Worm (Caenorhabditis elegans) whole organism, midembryonic: Measurements from ENCODE around the gene F29C12.6.

Experiments used
- T22C8.4 ChIP-seq: fragments of 200-800 bp; sonication (Bioruptor generic); IDR thresholded peaks from 2 replicates; pipeline ENCODE4 v1.3.6; 2022; ENCODE audit warnings: missing genetic modification characterization, missing compliant biosample characterization
- cog-1 ChIP-seq: sonication (generic microtip); optimal IDR thresholded peaks from 2 replicates; lab custom pipeline; 2016; ENCODE audit warnings: missing genetic modification characterization, missing compliant biosample characterization
- flt-1 ChIP-seq: fragments of 200-800 bp; sonication (Bioruptor generic); IDR thresholded peaks from 2 replicates; pipeline ENCODE4 v1.3.6; 2022; ENCODE audit warnings: missing genetic modification characterization, missing compliant biosample characterization
- ref-1 ChIP-seq: fragments of 200-800 bp; sonication (Bioruptor generic); conservative IDR thresholded peaks from 2 replicates; pipeline ENCODE4 v1.3.6; 2022; ENCODE audit warnings: missing genetic modification reagents, missing genetic modification characterization, missing compliant biosample characterization
- ztf-23 ChIP-seq: fragments of 200-800 bp; sonication (Bioruptor generic); IDR thresholded peaks from 2 replicates; pipeline ENCODE4 v1.3.6; 2022; ENCODE audit warnings: missing genetic modification reagents, missing genetic modification characterization, missing compliant biosample characterization
- ztf-29 ChIP-seq: fragments of 200-800 bp; sonication (Bioruptor generic); IDR thresholded peaks from 2 replicates; pipeline ENCODE4 v1.3.6; 2022; ENCODE audit warnings: missing genetic modification reagents, missing genetic modification characterization, missing compliant biosample characterization

DNA sequence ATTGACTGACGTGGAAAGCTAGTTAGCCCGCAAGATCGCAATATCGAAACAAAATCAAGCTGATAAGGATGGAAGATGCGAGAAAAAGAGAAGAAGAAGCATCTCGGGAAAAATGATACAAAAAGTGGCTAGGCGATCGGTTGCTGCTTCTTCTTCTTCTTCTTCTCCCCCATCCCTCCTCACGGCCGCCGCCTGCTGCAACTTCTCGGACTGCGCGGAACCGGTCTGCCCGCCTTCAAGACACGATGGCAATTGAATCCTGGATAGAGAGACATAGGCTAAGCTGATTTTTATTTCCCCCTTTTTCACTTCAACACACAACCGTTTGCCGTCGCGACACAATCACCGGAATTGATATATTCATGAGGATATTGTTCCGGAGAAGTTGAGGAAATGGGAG is 44.7 kb downstream of the F29C12.6 start:
- no peak for TF ChIP-seq T22C8.4
- no peak for TF ChIP-seq ztf-23 (GFP tag; lab: Robert Waterston, UW)
- no peak for TF ChIP-seq cog-1
- TF ChIP-seq flt-1 (GFP tag; lab: Robert Waterston, UW), result no peak
- TF ChIP-seq ref-1 (GFP tag; lab: Robert Waterston, UW), result no peak
- TF ChIP-seq ztf-29 (GFP tag; lab: Robert Waterston, UW), result no peak
